Fruit fly (Drosophila melanogaster): ENCODE measurements around the gene CG13692.
A peak's percentile ranks its signal among the peaks of the same experiment; 100 is the strongest.

DNA sequence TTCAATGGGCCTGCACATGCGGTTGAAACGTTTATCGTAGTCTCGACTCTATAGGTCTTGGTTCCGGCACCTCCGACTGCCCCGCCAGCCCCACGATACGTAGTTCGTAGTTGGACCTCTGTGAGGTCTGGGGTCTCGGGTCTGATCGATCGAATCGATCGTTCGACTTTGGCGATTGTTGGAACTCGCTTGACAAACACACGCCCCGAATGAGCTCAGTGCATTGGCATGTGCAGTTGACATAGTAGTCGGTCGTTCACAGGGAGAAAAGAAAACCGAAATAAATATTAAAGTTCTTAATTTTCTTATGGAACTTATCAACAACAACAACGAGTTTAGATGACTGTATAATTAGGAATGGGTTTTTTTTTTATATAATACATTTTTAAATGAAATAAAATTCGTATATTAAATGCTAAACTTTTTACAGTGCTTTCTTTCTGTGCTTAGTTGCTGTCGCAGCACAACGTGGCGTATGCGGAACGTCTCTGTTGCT is 13.8 kb downstream of the CG13692 start:
- TF ChIP-seq CG15710 (tag; optimal IDR thresholded peaks at IDR 0.05) (peak; percentile 49), CG4496 (GFP tag; IDR thresholded peaks at IDR 0.05) (peak; percentile 54; the same call in 1 of the 3 replicates), CG10348 (GFP tag; IDR thresholded peaks at IDR 0.05) (0 out of 2 replicates have a peak, but pooled peaks have one; percentile 23), D1 (tag; optimal IDR thresholded peaks at IDR 0.05) (no peak), CG34367 (tag; optimal IDR thresholded peaks at IDR 0.05) (peak; percentile 19), rn (GFP tag; IDR thresholded peaks at IDR 0.05) (peak; percentile 54; the same call in 1 of the 2 replicates), EcR (GFP tag; optimal IDR thresholded peaks at IDR 0.05) (peak; percentile 2), Pif1B (GFP tag; optimal IDR thresholded peaks at IDR 0.05) (peak; percentile 51), Ets98B (GFP tag; IDR thresholded peaks at IDR 0.05) (peak; percentile 83), CG32121 (GFP tag; IDR thresholded peaks at IDR 0.05) (peak; percentile 83), CG14655 (GFP tag; optimal IDR thresholded peaks at IDR 0.05) (peak; percentile 66), Snoo (tag; optimal IDR thresholded peaks at IDR 0.05) (no peak)

All from whole organism, pupa.